Worm (Caenorhabditis elegans) whole organism, early embryonic: ENCODE results near the gene cpar-1.

ENCODE experiments used
- F13C5.2 ChIP-seq: sonication (generic microtip); optimal IDR thresholded peaks from 2 replicates; lab custom pipeline; 2017; ENCODE audit warnings: mild to moderate bottlenecking, missing genetic modification characterization, inconsistent platforms, missing compliant biosample characterization
- ama-1 ChIP-seq: fragments of 150-350 bp; optimal IDR thresholded peaks from 2 replicates; lab custom pipeline; 2014
- ceh-36 ChIP-seq: sonication (generic microtip); optimal IDR thresholded peaks from 2 replicates; lab custom pipeline; 2016; ENCODE audit warnings: missing genetic modification characterization, inconsistent platforms, missing compliant biosample characterization
- ets-7 ChIP-seq: sonication (generic microtip); optimal IDR thresholded peaks from 2 replicates; lab custom pipeline; 2016; ENCODE audit warnings: missing genotype, missing genetic modification characterization, missing compliant biosample characterization
- flt-1 ChIP-seq: fragments of 200-800 bp; sonication (Bioruptor generic); IDR thresholded peaks from 2 replicates; pipeline ENCODE4 v1.3.6; 2022; ENCODE audit warnings: missing genetic modification characterization, missing compliant biosample characterization
- hmbx-1 ChIP-seq: sonication (generic microtip); optimal IDR thresholded peaks from 2 replicates; lab custom pipeline; 2016; ENCODE audit warnings: mild to moderate bottlenecking, missing genetic modification characterization, missing compliant biosample characterization
- hmg-4 ChIP-seq: fragments of 200-800 bp; sonication (Bioruptor generic); optimal IDR thresholded peaks from 2 replicates; lab custom pipeline; 2018; ENCODE audit warnings: mild to moderate bottlenecking, missing genetic modification characterization, missing compliant biosample characterization
- hnd-1 ChIP-seq: sonication (generic microtip); optimal IDR thresholded peaks from 2 replicates; lab custom pipeline; 2016; ENCODE audit warnings: missing genetic modification characterization, missing compliant biosample characterization
- pes-1 ChIP-seq: fragments of 200-800 bp; sonication (Bioruptor generic); IDR thresholded peaks from 2 replicates; pipeline ENCODE4 v1.3.6; 2022; ENCODE audit warnings: missing genetic modification reagents, missing genetic modification characterization, missing compliant biosample characterization
- sea-1 ChIP-seq: fragments of 200-800 bp; sonication (Bioruptor generic); conservative IDR thresholded peaks from 2 replicates; pipeline ENCODE4 v1.3.6; 2022; ENCODE audit warnings: missing genetic modification characterization, missing compliant biosample characterization
- tbx-37 ChIP-seq: fragments of 200-800 bp; sonication (Bioruptor generic); conservative IDR thresholded peaks from 2 replicates; pipeline ENCODE4 v1.3.6; 2022; ENCODE audit warnings: missing genetic modification reagents, missing genetic modification characterization, missing compliant biosample characterization
- tra-4 ChIP-seq: sonication (generic microtip); optimal IDR thresholded peaks from 2 replicates; lab custom pipeline; 2017; ENCODE audit warnings: missing genetic modification characterization, missing compliant biosample characterization

DNA sequence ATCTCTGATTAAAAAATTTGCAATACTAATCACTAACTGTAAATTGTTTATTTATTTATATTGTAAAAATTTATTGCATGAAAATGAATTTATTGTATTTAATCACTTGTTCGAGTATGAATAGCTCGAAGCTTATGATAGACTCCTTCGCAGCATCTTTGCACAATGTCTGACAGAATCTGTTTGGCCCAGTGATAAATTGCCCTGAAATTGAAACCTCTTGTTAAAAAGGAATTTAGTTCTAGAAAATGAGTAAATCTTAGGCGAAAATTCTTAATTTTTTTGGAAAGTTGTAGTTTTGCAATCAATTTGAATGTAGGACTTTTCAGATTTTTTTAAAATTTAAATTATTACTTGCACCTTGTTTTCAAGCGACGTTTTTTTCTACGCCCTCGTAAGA, 1.1 kb downstream of the cpar-1 start:
- TF ChIP-seq tra-4 (tag; lab: Kevin White, UChicago) (no peak), tbx-37 (GFP tag; lab: Robert Waterston, UW) (no peak), F13C5.2 (tag; lab: Kevin White, UChicago) (no peak), flt-1 (GFP tag; lab: Robert Waterston, UW) (no peak), hnd-1 (tag; lab: Kevin White, UChicago) (no peak), ceh-36 (tag; lab: Kevin White, UChicago) (no peak), ama-1 (lab: Kevin White, UChicago) (no peak), hmg-4 (GFP tag; lab: Kevin White, UChicago) (no peak), ets-7 (tag; lab: Kevin White, UChicago) (no peak), pes-1 (GFP tag; lab: Robert Waterston, UW) (no peak), hmbx-1 (tag; lab: Kevin White, UChicago) (no peak), sea-1 (GFP tag; lab: Robert Waterston, UW) (no peak)
